Worm (Caenorhabditis elegans): Measurements from ENCODE around the gene nbs-1.

nbs-1 gene

DNA sequence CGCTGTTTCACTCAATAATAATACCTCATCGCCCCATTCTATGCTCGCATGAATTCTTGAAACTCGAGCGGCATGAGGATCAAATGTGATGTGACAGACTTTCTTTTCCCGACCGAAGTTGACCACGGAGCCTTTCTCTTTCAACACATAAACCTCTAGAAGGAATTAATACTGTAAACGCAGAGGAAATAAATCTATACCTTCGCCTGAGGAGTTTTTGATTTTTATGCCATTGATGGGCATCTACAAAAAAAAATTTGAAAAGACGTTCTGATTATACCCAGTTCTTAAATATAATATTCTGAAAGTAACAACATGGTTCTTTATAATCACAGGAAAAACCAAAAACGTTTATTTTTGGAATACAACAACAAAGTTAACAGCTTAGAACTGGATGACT, at the start of gene nbs-1:
TSS of gene nbs-1 (minus strand) at position 246 of the 400 bp plus-strand sequence.
- TF ChIP-seq ref-1 (GFP tag; conservative IDR thresholded peaks at IDR 0.05) (no peak), med-1 (GFP tag; optimal IDR thresholded peaks at IDR 0.05; ENCODE audit: insufficient read depth) (no peak), klf-2 (GFP tag; conservative IDR thresholded peaks at IDR 0.05) (no peak), cog-1 (tag; optimal IDR thresholded peaks at IDR 0.05) (no peak), flt-1 (GFP tag; IDR thresholded peaks at IDR 0.05) (no peak), ztf-29 (GFP tag; IDR thresholded peaks at IDR 0.05) (no peak), T22C8.4 (GFP tag; IDR thresholded peaks at IDR 0.05) (no peak), tab-1 (GFP tag; IDR thresholded peaks at IDR 0.05) (no peak), ztf-23 (GFP tag; IDR thresholded peaks at IDR 0.05) (no peak)

ce11 chrII:11142571-11142970, 46.3 kb upstream of the nbs-1 start, which contains the start of gene arrd-6:
Gene arrd-6 (plus strand): TSS chrII:11142739.
- TF ChIP-seq cog-1 (tag; optimal IDR thresholded peaks at IDR 0.05), result no peak
- TF ChIP-seq klf-2 (GFP tag; conservative IDR thresholded peaks at IDR 0.05), result no peak
- no peak for TF ChIP-seq ztf-23 (GFP tag; IDR thresholded peaks at IDR 0.05)
- TF ChIP-seq T22C8.4 (GFP tag; IDR thresholded peaks at IDR 0.05), result no peak
- TF ChIP-seq ztf-29 (GFP tag; IDR thresholded peaks at IDR 0.05), result no peak
- no peak for TF ChIP-seq med-1 (GFP tag; optimal IDR thresholded peaks at IDR 0.05; ENCODE audit: insufficient read depth)
- TF ChIP-seq tab-1 (GFP tag; IDR thresholded peaks at IDR 0.05), result no peak
- no peak for TF ChIP-seq flt-1 (GFP tag; IDR thresholded peaks at IDR 0.05)
- no peak for TF ChIP-seq ref-1 (GFP tag; conservative IDR thresholded peaks at IDR 0.05)

DNA sequence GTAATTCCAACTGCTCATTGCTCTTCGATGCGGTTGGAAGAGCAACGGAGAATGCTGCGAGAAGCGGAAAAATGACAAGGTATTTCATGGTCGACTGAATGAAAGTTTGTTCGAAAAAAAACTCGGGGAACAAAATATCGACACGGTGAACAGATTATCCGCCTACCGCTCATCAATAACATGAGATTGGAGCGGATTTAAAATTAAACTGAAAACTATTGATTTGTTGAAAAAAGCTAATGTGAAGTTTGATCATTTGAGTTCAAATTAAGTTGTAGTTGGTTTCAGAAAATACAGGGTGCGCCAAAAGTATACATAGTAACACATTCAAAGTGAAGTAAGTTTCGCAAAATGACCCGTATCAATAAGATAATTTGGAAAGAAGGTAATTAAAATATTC, 43.9 kb upstream of the nbs-1 start, which contains the start of gene F40F8.4:
TSS of gene F40F8.4 (minus strand) at position 101 of the 400 bp plus-strand sequence.
- TF ChIP-seq klf-2 (GFP tag; conservative IDR thresholded peaks at IDR 0.05) (no peak), T22C8.4 (GFP tag; IDR thresholded peaks at IDR 0.05) (no peak), tab-1 (GFP tag; IDR thresholded peaks at IDR 0.05) (no peak), ztf-23 (GFP tag; IDR thresholded peaks at IDR 0.05) (no peak), ref-1 (GFP tag; conservative IDR thresholded peaks at IDR 0.05) (no peak), med-1 (GFP tag; optimal IDR thresholded peaks at IDR 0.05; ENCODE audit: insufficient read depth) (no peak), ztf-29 (GFP tag; IDR thresholded peaks at IDR 0.05) (no peak), flt-1 (GFP tag; IDR thresholded peaks at IDR 0.05) (no peak), cog-1 (tag; optimal IDR thresholded peaks at IDR 0.05) (no peak)

DNA sequence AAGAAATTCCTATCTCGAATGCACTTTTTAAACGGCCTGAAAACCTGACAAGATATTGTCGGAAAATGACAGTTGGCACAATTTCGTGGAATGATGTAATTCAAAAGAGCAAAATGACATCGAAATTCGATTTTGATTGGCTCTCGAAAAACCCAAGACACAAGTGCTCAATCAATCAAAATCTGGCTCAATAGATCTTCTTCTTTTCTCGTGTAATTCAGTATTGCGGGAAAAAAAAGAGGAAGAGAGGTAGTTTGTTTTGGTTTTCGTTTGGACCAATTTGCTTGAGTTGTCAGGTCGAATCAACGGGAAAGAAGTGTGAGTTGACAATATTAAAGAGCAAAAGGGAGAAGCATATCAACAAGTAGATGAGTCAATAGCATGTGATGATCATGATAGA, 39.5 kb upstream of the nbs-1 start:
- TF ChIP-seq ref-1 (GFP tag; conservative IDR thresholded peaks at IDR 0.05) (no peak), med-1 (GFP tag; optimal IDR thresholded peaks at IDR 0.05; ENCODE audit: insufficient read depth) (no peak), ztf-23 (GFP tag; IDR thresholded peaks at IDR 0.05) (no peak), cog-1 (tag; optimal IDR thresholded peaks at IDR 0.05) (no peak), tab-1 (GFP tag; IDR thresholded peaks at IDR 0.05) (no peak), T22C8.4 (GFP tag; IDR thresholded peaks at IDR 0.05) (no peak), klf-2 (GFP tag; conservative IDR thresholded peaks at IDR 0.05) (no peak), flt-1 (GFP tag; IDR thresholded peaks at IDR 0.05) (no peak), ztf-29 (GFP tag; IDR thresholded peaks at IDR 0.05) (no peak)

DNA sequence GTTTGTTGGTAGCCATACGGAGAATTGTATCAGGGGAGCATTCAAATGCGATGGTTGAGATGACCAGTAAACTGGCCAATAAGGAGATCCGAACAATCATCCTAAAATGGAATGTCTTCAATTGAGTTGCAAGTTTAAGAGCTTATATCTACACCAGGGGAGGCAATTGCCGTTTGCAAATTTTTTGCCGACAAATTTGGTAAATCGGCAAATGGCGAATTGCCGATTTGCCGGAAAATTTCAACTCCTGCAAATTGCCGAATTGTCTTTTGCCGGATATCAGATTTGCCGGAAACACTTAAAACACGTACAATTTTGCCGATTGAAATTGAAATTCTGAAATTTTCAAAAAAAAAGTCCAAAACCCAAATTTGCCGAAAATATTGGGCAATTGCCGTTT, 38.5 kb upstream of the nbs-1 start, which contains the start of gene F40F8.5:
TSS of gene F40F8.5 (minus strand) at position 101 of the 400 bp plus-strand sequence.
- no peak for TF ChIP-seq ztf-23 (GFP tag; IDR thresholded peaks at IDR 0.05)

- peak; percentile 10 for TF ChIP-seq cog-1 (tag; optimal IDR thresholded peaks at IDR 0.05)
- no peak for TF ChIP-seq T22C8.4 (GFP tag; IDR thresholded peaks at IDR 0.05)
- TF ChIP-seq med-1 (GFP tag; optimal IDR thresholded peaks at IDR 0.05; ENCODE audit: insufficient read depth), result no peak
- TF ChIP-seq flt-1 (GFP tag; IDR thresholded peaks at IDR 0.05), result no peak
- no peak for TF ChIP-seq ztf-23 (GFP tag; IDR thresholded peaks at IDR 0.05)
- no peak for TF ChIP-seq klf-2 (GFP tag; conservative IDR thresholded peaks at IDR 0.05)
Measured at ce11 chrII:11132542-11132941, 36.3 kb upstream of the nbs-1 start, which contains the start of gene F40F8.11. Gene F40F8.11 (minus strand): TSS chrII:11132590.

ce11 chrII:11129517-11129916, 33.2 kb upstream of the nbs-1 start, which contains the start of gene F40F8.12:
Gene F40F8.12 (plus strand): TSS chrII:11129817.
- TF ChIP-seq ref-1 (GFP tag; conservative IDR thresholded peaks at IDR 0.05) (no peak), flt-1 (GFP tag; IDR thresholded peaks at IDR 0.05) (no peak), med-1 (GFP tag; optimal IDR thresholded peaks at IDR 0.05; ENCODE audit: insufficient read depth) (no peak), klf-2 (GFP tag; conservative IDR thresholded peaks at IDR 0.05) (no peak)

ce11 chrII:11128989-11129388, 32.7 kb upstream of the nbs-1 start, which contains the start of gene F40F8.3:
Gene F40F8.3 (plus strand): TSS chrII:11129289.
- TF ChIP-seq ztf-23 (GFP tag; IDR thresholded peaks at IDR 0.05), result no peak
- no peak for TF ChIP-seq T22C8.4 (GFP tag; IDR thresholded peaks at IDR 0.05)
- no peak for TF ChIP-seq tab-1 (GFP tag; IDR thresholded peaks at IDR 0.05)
- no peak for TF ChIP-seq flt-1 (GFP tag; IDR thresholded peaks at IDR 0.05)
- TF ChIP-seq cog-1 (tag; optimal IDR thresholded peaks at IDR 0.05), result no peak
- TF ChIP-seq klf-2 (GFP tag; conservative IDR thresholded peaks at IDR 0.05), result no peak
- TF ChIP-seq med-1 (GFP tag; optimal IDR thresholded peaks at IDR 0.05; ENCODE audit: insufficient read depth), result no peak
- TF ChIP-seq ref-1 (GFP tag; conservative IDR thresholded peaks at IDR 0.05), result no peak
- TF ChIP-seq ztf-29 (GFP tag; IDR thresholded peaks at IDR 0.05), result no peak

DNA sequence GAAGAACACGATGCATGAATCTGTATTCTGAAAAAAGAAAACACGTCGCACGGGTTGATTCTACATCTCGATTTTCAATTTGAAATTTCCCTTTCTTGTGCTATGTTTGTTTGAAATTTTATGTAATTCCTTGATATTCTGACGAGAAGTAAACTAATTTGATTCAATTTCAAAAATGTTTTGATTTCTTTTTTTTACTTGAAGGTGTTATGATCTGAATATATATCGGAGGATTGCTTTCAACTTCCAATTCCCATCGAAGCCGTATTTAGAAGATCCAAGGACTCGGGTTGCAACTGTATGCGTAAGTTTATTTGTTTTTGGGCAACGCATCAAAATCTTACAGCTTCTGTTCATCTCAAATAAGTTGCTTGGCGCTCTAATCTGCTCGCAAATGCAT, 31.1 kb upstream of the nbs-1 start, which contains the start of gene F40F8.1:
TSS of gene F40F8.1 (plus strand) at position 301 of the 400 bp plus-strand sequence.
- TF ChIP-seq flt-1 (GFP tag; IDR thresholded peaks at IDR 0.05) (no peak), cog-1 (tag; optimal IDR thresholded peaks at IDR 0.05) (no peak), T22C8.4 (GFP tag; IDR thresholded peaks at IDR 0.05) (no peak), ztf-23 (GFP tag; IDR thresholded peaks at IDR 0.05) (no peak), klf-2 (GFP tag; conservative IDR thresholded peaks at IDR 0.05) (no peak), med-1 (GFP tag; optimal IDR thresholded peaks at IDR 0.05; ENCODE audit: insufficient read depth) (no peak), ref-1 (GFP tag; conservative IDR thresholded peaks at IDR 0.05) (no peak), ztf-29 (GFP tag; IDR thresholded peaks at IDR 0.05) (no peak), tab-1 (GFP tag; IDR thresholded peaks at IDR 0.05) (no peak)

- TF ChIP-seq ref-1 (GFP tag; conservative IDR thresholded peaks at IDR 0.05), result no peak
- peak; percentile 46; the same call in 1 of the 2 replicates for TF ChIP-seq flt-1 (GFP tag; IDR thresholded peaks at IDR 0.05)
Measured at ce11 chrII:11126312-11127000, 30.2 kb upstream of the nbs-1 start, which contains the start of the genes rps-9 and lsm-1. Gene rps-9 (minus strand): TSS chrII:11126362. Gene lsm-1 (plus strand): TSS chrII:11126950.

All from whole organism, midembryonic.